Worm (Caenorhabditis elegans) whole organism, L4/young adult: Measurements from ENCODE around the gene Y27F2A.9.
"Not testable (repeated sequence)": the region's sequence is repeated elsewhere in the genome, so short reads cannot be mapped to it uniquely, and the experiment has no call there.

Experiments
- W03F9.2 ChIP-seq: fragments of 150-350 bp; optimal IDR thresholded peaks from 2 replicates; lab custom pipeline; 2014; ENCODE audit warnings: missing biosample characterization, missing genetic modification characterization
- dao-5 ChIP-seq: sonication (generic microtip); optimal IDR thresholded peaks from 2 replicates; lab custom pipeline; 2016; ENCODE audit warnings: missing genotype, missing genetic modification characterization, moderate library complexity, missing compliant biosample characterization
- him-1 ChIP-seq: sonication (generic microtip); optimal IDR thresholded peaks from 2 replicates; lab custom pipeline; 2016; ENCODE audit warnings: missing genotype, missing genetic modification reagents, missing genetic modification characterization, missing compliant biosample characterization

The Y27F2A.9 gene

DNA sequence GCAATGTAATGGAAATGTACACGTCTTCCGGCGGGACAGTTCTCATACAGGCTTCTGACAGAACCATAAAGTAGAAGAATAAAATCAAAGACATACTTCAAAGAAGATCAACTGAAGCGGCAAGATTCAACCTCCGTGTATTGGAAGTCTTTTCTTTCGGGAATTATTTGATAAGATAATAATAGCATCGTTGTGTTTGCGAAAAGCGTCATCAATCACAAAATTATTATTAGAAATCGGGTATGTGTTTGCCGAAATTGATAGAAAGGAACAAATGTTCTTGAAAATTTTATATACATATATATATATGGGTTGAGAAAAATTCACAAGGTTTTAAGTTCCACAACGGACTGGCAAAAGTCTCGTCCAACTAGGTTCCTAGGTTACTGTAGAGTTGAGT, at the start of gene Y27F2A.9:
Y27F2A.9 (minus strand) TSS at position 101 of the 400 bp plus-strand sequence.
- not testable (repeated sequence) for TF ChIP-seq W03F9.2 (tag; lab: Kevin White, UChicago); him-1; dao-5 (tag; lab: Kevin White, UChicago)

DNA sequence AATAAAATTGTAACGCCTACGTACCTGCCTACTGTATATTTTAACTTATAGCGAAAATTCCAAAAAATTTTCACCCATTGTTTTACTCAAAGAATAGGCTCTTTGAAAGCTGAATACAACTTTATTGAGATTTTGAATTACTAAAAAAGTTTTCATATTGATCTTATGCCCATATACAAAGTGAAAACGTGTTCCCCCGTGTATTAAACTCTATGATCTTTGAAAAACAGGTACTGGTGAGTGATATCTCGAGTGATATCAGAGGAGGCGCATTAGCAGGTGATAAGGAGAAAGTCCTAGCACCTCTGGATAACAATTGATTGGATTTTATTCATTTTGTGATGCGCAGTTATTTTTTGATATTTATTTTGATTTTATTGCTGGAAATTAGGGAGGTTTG, 48.8 kb upstream of the Y27F2A.9 start, which contains the start of gene C17F4.3:
C17F4.3 (plus strand) TSS at position 301 of the 400 bp plus-strand sequence.
- TF ChIP-seq W03F9.2 (tag; lab: Kevin White, UChicago), result no peak
- no peak for TF ChIP-seq him-1
- TF ChIP-seq dao-5 (tag; lab: Kevin White, UChicago), result no peak

DNA sequence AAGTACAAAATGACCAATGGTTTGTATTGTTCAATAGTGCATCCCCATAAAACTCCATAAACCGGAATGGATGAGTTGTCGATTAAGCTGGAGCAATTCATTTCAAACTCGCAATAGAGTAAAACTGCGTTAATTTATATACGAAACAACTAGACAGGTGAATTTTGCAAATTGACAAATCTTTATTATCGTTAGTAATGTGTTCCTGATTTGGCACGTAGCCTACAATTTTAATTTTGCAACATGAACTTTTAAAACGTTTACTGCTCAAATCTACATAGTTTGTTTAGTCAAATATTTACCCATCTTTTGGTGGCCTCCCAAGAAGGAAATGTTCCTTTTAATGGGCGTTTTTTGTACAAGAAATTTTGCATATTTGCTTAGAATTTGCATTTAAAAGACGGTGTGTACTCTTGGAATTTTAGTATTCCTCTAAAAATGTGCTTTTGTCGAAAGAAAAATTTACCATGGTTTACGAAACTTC, 45.6 kb upstream of the Y27F2A.9 start, which contains the start of the genes srz-67 and C17F4.11:
srz-67 (minus strand) TSS at position 101 of the 484 bp plus-strand sequence.
C17F4.11 (plus strand) TSS at position 434 of the 484 bp plus-strand sequence.
- no peak for TF ChIP-seq dao-5 (tag; lab: Kevin White, UChicago)
- TF ChIP-seq him-1, result no peak
- no peak for TF ChIP-seq W03F9.2 (tag; lab: Kevin White, UChicago)

DNA sequence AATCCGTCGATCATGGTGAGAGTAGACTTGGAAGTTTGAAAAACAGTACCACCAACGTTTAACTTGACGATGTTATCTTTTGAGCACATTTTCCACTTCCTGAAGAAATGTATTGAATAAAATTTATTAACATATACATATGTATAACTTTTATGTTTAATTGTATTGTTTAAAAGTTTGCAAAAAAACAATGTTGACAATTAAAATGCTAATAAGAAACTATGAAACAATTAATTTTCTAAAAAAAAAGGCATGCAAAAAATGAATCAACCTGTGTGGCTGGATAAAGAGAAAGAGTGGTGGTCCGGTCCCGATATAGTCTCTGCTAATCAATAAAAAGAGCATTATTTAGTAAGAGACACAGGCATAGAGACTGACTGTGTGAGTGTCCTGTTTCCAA, 43.3 kb upstream of the Y27F2A.9 start, which contains the start of gene C17F4.8:
C17F4.8 (minus strand) TSS at position 101 of the 400 bp plus-strand sequence.
- TF ChIP-seq W03F9.2 (tag; lab: Kevin White, UChicago), result no peak
- TF ChIP-seq dao-5 (tag; lab: Kevin White, UChicago), result no peak
- TF ChIP-seq him-1, result no peak

DNA sequence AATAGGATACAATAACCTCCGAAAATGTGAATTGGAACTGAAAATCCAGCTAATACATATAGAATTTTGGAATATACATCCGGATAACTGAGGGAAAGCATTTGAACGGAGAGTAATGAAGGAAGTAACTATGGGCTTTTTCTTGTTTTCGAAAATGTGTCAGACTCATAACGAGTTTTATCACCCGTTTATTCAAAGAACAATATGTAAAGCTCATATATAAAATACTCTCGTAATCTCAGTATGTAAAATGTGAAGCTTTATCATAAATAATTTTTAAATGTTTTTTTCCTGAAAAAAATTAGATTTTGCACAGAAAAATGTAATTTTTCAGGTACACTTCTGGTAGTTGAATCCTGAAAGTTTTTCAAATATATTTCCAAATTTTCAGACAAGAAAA, 39.0 kb upstream of the Y27F2A.9 start, which contains the start of gene srh-297:
srh-297 (minus strand) TSS at position 101 of the 400 bp plus-strand sequence.
- TF ChIP-seq dao-5 (tag; lab: Kevin White, UChicago) (no peak), W03F9.2 (tag; lab: Kevin White, UChicago) (no peak), him-1 (no peak)

DNA sequence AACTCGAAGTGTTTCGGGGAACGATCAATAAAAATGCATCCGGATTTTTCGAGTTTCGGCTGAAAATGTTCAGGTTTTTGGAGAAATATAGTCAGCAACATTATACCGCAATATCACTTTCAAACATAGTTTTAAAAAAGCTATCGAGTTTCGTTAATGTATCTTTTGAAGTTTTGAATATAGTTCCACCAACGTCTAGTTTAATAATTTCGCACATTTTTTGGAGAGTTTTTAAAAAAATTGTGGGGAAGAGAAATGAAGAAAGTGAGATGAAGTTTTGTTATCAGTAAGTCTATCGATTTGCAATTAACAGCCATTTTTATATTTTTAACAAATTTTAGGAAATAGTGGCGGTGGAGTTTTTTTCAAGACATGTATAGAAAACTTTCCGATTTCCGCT, 34.3 kb upstream of the Y27F2A.9 start, which contains the start of gene ZC239.17:
ZC239.17 (minus strand) TSS at position 101 of the 400 bp plus-strand sequence.
- TF ChIP-seq him-1 (no peak), W03F9.2 (tag; lab: Kevin White, UChicago) (no peak), dao-5 (tag; lab: Kevin White, UChicago) (no peak)

DNA sequence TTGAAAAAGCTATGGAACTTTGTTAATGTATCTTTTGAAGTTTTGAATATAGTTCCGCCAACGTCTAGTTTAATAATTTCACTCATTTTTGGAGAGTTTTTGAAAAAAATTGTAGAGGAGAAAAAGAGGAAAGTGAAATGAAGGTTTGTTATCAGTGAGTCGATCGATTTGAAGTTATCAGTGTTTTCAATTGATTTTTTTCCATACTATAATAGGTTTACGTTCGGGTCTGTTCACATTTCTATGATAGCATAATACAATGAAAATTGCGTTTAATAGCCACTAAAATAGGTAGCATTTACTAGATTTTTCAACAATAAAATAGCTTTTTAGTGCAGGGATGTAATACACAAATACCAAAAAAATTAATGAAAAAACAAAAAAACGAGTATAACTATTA, 33.8 kb upstream of the Y27F2A.9 start, which contains the start of gene ZC239.16:
ZC239.16 (minus strand) TSS at position 120 of the 400 bp plus-strand sequence.
- no peak for TF ChIP-seq dao-5 (tag; lab: Kevin White, UChicago)
- no peak for TF ChIP-seq W03F9.2 (tag; lab: Kevin White, UChicago)
- no peak for TF ChIP-seq him-1

DNA sequence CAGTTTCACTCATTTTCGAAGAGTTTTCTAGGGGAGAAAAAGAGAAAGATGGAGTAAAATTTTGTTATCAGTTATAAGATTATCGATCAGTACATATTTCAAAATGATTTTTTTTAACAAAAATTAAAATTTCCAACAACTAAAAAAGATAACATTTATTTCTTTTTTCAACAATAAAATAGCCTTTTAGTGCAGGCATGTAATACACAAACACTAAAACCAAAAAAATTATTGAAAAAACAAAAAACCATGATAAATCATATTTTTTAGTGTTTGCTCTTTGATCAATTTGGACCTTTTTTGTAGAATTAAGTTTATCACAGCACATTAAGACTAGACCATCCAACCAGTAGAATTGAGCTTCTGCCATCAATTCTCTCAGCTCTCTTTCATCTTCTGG, 33.2 kb upstream of the Y27F2A.9 start, which contains the start of gene ZC239.15:
ZC239.15 (minus strand) TSS at position 101 of the 400 bp plus-strand sequence.
- TF ChIP-seq him-1 (no peak), W03F9.2 (tag; lab: Kevin White, UChicago) (no peak), dao-5 (tag; lab: Kevin White, UChicago) (no peak)

DNA sequence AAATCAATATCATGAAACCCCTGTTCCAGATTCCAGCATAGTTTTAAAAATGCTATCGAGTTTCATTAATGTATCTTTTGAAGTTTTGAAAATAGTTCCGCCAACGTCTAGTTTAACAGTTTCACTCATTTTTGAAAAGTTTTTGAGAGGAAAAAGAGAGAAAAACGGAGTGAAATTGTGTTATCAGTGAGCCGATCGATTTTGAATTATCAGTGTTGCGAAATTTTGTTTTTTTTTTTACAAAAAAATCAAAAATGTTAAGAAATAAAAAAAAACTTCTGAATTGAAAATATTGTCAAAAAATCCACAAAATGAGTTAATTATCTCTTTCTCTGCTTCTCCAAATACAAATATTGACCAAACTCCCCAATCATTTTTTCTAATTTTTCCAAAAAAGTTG, 31.2 kb upstream of the Y27F2A.9 start, which contains the start of gene ZC239.13:
ZC239.13 (minus strand) TSS at position 154 of the 400 bp plus-strand sequence.
- TF ChIP-seq W03F9.2 (tag; lab: Kevin White, UChicago) (no peak), dao-5 (tag; lab: Kevin White, UChicago) (no peak), him-1 (no peak)

DNA sequence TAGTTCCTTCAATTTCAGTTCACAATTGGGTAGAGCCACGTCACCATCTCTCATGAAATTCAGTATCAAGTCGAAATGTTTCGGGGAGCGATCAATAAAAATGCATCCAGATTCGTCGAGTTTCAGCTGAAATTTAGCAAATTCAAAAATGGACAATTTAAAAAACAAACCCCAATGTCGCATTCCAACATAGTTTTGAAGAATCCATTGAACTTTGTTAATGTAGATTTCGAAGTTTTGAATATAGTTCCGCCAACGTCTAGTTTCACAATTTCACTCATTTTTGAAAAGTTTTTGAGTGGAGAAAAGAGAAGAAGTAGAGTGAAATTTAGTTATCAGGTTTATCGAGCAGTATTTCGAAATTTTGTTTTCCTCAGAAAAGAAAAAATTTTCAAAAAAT, 30.3 kb upstream of the Y27F2A.9 start, which contains the start of gene ZC239.14:
ZC239.14 (minus strand) TSS at position 305 of the 400 bp plus-strand sequence.
- no peak for TF ChIP-seq him-1
- TF ChIP-seq W03F9.2 (tag; lab: Kevin White, UChicago), result no peak
- TF ChIP-seq dao-5 (tag; lab: Kevin White, UChicago), result no peak

DNA sequence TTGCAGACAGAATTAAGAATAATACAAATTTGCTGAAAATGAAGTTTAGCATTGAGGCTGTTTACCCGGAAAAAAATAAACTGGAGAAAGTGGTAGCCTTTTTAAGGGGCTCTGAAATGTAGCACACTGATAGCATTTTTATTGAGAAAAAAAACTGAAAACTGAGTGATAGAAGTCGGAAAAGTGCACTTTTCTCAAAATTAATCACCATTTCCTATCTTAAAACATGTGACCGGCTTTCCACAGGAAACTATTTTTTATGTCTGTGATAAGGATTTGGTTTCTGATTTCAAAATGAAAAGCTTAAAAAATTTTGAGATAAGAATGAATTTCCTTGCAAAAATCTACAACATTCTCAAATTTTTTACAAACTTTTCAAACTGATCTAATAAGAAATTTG, 29.3 kb upstream of the Y27F2A.9 start, which contains the start of gene ZC239.22:
ZC239.22 (minus strand) TSS at position 101 of the 400 bp plus-strand sequence.
- TF ChIP-seq W03F9.2 (tag; lab: Kevin White, UChicago) (no peak), dao-5 (tag; lab: Kevin White, UChicago) (no peak), him-1 (no peak)

DNA sequence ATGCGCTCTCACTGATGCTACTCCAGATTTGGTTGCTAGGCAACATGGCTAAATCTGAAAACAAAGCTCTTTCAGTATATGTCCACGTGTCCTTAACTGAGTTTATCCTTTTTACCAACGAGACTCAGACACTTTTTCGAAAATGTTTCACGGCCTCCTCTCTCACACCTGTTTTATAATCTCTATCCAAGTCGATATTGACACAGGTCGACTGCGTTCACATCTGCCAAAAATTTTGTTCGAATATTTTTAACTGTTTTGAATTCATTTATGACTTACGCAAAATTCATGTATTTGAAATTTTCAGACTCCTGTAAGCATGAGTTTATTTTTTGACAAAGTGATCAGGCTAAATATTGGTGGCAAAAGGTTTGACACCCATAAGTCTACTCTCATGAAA, 24.3 kb upstream of the Y27F2A.9 start, which contains the start of gene ZC239.3:
ZC239.3 (plus strand) TSS at position 301 of the 400 bp plus-strand sequence.
- not testable (repeated sequence) for TF ChIP-seq him-1; dao-5 (tag; lab: Kevin White, UChicago); W03F9.2 (tag; lab: Kevin White, UChicago)

DNA sequence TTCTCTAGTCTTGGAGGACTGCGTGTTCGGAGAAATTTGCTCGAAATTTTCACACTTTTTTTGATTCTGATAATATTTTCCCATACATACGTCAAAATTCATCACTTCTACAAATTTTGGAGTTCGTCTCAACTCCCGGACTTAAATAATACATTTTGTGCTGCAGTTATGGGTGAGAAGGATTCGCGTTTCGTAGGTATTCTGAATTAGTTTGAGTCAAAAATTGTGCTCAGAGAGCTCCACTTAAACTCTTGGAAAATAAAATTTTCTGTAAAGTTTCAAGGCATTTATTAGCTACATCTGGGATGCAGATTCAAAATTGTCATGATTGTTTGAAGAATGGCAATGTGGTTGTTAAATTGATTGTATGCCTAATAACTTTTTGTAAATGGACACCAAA, 22.5 kb upstream of the Y27F2A.9 start, which contains the start of gene ZC239.4:
ZC239.4 (plus strand) TSS at position 301 of the 400 bp plus-strand sequence.
- TF ChIP-seq him-1 (no peak), W03F9.2 (tag; lab: Kevin White, UChicago) (no peak), dao-5 (tag; lab: Kevin White, UChicago) (no peak)

DNA sequence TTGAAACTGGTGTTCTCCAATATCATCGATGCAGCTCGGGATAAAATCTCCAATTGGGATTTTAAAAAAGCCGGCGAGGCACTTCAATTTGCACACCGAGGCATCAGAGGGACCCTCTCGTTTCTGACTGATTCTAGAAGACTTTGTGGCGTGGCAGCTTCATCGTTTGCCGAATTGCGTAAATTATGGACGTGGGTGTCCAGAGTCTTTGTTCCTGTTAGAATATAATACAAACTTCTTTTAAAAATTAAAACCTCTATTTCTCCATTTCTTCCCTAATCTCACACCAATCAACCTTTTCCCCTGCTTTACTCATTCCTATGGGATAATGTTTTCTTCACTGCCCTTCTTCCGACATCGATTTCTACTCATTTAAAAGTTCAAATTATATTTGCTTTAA, 18.9 kb upstream of the Y27F2A.9 start, which contains the start of gene ZC239.5:
ZC239.5 (plus strand) TSS at position 301 of the 400 bp plus-strand sequence.
- no peak for TF ChIP-seq him-1
- no peak for TF ChIP-seq dao-5 (tag; lab: Kevin White, UChicago)
- no peak for TF ChIP-seq W03F9.2 (tag; lab: Kevin White, UChicago)
